Worm (Caenorhabditis elegans): ENCODE measurements around the gene pgp-8.

pgp-8 gene

ce11 chrX:10864322-10864721 lies at the start of gene pgp-8:
TSS of gene pgp-8 (minus strand) at chrX:10864422.
- no peak for TF ChIP-seq sem-2 (GFP tag; optimal IDR thresholded peaks at IDR 0.05)
- no peak for TF ChIP-seq ham-2 (GFP tag; optimal IDR thresholded peaks at IDR 0.05)
- TF ChIP-seq mls-2 (tag; optimal IDR thresholded peaks at IDR 0.05) = no peak
- TF ChIP-seq snpc-4 (tag; optimal IDR thresholded peaks at IDR 0.05) = no peak

DNA sequence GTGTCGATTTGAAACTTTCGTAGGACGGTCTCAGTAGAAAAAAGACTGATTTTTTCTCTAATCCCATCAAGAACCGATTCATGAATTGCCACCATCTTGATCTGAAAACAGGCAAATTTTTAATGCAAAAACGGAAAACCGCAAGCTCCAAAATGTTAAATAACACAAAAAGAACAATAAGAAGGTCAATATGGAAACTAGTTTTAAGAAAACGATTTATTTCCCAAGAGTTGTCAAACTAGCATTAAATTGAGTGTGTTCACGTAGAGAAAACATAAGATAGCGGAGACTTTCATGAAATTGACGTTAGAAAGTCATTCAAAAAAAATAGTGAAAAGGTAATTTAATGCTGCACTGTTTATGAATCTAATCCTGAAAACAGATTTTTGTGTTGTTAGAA lies 49.8 kb upstream of the pgp-8 start, which contains the start of gene F47B10.9:
F47B10.9 (minus strand) TSS at position 101 of the 400 bp plus-strand sequence.
- no peak for TF ChIP-seq ztf-11 (tag; optimal IDR thresholded peaks at IDR 0.05)
- no peak for TF ChIP-seq snpc-4 (tag; optimal IDR thresholded peaks at IDR 0.05)
- no peak for TF ChIP-seq zip-8 (tag; optimal IDR thresholded peaks at IDR 0.05)
- no peak for TF ChIP-seq mab-5 (tag; optimal IDR thresholded peaks at IDR 0.05)
- no peak for TF ChIP-seq nhr-237 (tag; optimal IDR thresholded peaks at IDR 0.05)
- TF ChIP-seq ceh-83 (GFP tag; optimal IDR thresholded peaks at IDR 0.05) = no peak
- TF ChIP-seq lsy-2 (tag; optimal IDR thresholded peaks at IDR 0.05) = no peak
- TF ChIP-seq sptf-1 (tag; optimal IDR thresholded peaks at IDR 0.05) = no peak
- TF ChIP-seq nhr-28 (tag; optimal IDR thresholded peaks at IDR 0.05) = no peak
- no peak for TF ChIP-seq elt-3 (tag; optimal IDR thresholded peaks at IDR 0.05)
- TF ChIP-seq mls-2 (tag; optimal IDR thresholded peaks at IDR 0.05) = no peak
- no peak for TF ChIP-seq M03D4.4 (tag; optimal IDR thresholded peaks at IDR 0.05)
- no peak for TF ChIP-seq nhr-76 (tag; optimal IDR thresholded peaks at IDR 0.05)
- TF ChIP-seq elt-1 (tag; optimal IDR thresholded peaks at IDR 0.05; ENCODE audit: borderline replicate concordance, insufficient read depth) = no peak
- no peak for TF ChIP-seq unc-62 (GFP tag; optimal IDR thresholded peaks at IDR 0.05)
- TF ChIP-seq lin-13 (tag; optimal IDR thresholded peaks at IDR 0.05) = no peak
- no peak for TF ChIP-seq tbx-8 (GFP tag; optimal IDR thresholded peaks at IDR 0.05)
- no peak for TF ChIP-seq ces-1 (GFP tag; optimal IDR thresholded peaks at IDR 0.05)

ce11 chrX:10910716-10911115 lies 46.5 kb upstream of the pgp-8 start, which contains the start of gene F47B10.8:
TSS of gene F47B10.8 (minus strand) at chrX:10910816.
- TF ChIP-seq mls-2 (tag; optimal IDR thresholded peaks at IDR 0.05) (no peak), mep-1 (tag; optimal IDR thresholded peaks at IDR 0.05) (no peak), M03D4.4 (tag; optimal IDR thresholded peaks at IDR 0.05) (no peak), unc-62 (GFP tag; optimal IDR thresholded peaks at IDR 0.05) (no peak), nhr-12 (tag; optimal IDR thresholded peaks at IDR 0.05) (no peak), zip-8 (tag; optimal IDR thresholded peaks at IDR 0.05) (no peak), ceh-43 (GFP tag; optimal IDR thresholded peaks at IDR 0.05) (no peak), ceh-83 (GFP tag; optimal IDR thresholded peaks at IDR 0.05) (no peak), elt-3 (tag; optimal IDR thresholded peaks at IDR 0.05) (no peak), bed-3 (GFP tag; optimal IDR thresholded peaks at IDR 0.05) (no peak), lin-13 (tag; optimal IDR thresholded peaks at IDR 0.05) (no peak), unc-120 (tag; optimal IDR thresholded peaks at IDR 0.05; ENCODE audit: poor library complexity, severe bottlenecking) (no peak), flh-1 (GFP tag; optimal IDR thresholded peaks at IDR 0.05) (no peak), sptf-1 (tag; optimal IDR thresholded peaks at IDR 0.05) (no peak), drap-1 (GFP tag; optimal IDR thresholded peaks at IDR 0.05) (no peak), ztf-11 (tag; optimal IDR thresholded peaks at IDR 0.05) (no peak), nhr-28 (tag; optimal IDR thresholded peaks at IDR 0.05) (no peak), lsy-2 (tag; optimal IDR thresholded peaks at IDR 0.05) (no peak)

ce11 chrX:10909661-10910060 lies 45.4 kb upstream of the pgp-8 start:
- peak; percentile 38 for TF ChIP-seq unc-120 (tag; optimal IDR thresholded peaks at IDR 0.05; ENCODE audit: poor library complexity, severe bottlenecking)
- peak; percentile 55 for TF ChIP-seq unc-62 (GFP tag; optimal IDR thresholded peaks at IDR 0.05)
- TF ChIP-seq ceh-39 (tag; optimal IDR thresholded peaks at IDR 0.05) = no peak

- TF ChIP-seq drap-1 (GFP tag; optimal IDR thresholded peaks at IDR 0.05) (no peak), bed-3 (GFP tag; optimal IDR thresholded peaks at IDR 0.05) (no peak), mab-5 (tag; optimal IDR thresholded peaks at IDR 0.05) (peak; percentile 7), unc-62 (GFP tag; optimal IDR thresholded peaks at IDR 0.05) (peak; percentile 53), pha-4 (tag; optimal IDR thresholded peaks at IDR 0.05) (no peak), ztf-11 (tag; optimal IDR thresholded peaks at IDR 0.05) (no peak)
Observed at ce11 chrX:10907418-10907817, 43.2 kb upstream of the pgp-8 start.

- TF ChIP-seq zip-8 (tag; optimal IDR thresholded peaks at IDR 0.05) = no peak
- TF ChIP-seq drap-1 (GFP tag; optimal IDR thresholded peaks at IDR 0.05) = no peak
- TF ChIP-seq mab-5 (tag; optimal IDR thresholded peaks at IDR 0.05) = no peak
- no peak for TF ChIP-seq unc-39 (tag; optimal IDR thresholded peaks at IDR 0.05)
- no peak for TF ChIP-seq elt-1 (tag; optimal IDR thresholded peaks at IDR 0.05; ENCODE audit: borderline replicate concordance, insufficient read depth)
- no peak for TF ChIP-seq nhr-12 (tag; optimal IDR thresholded peaks at IDR 0.05)
- no peak for TF ChIP-seq ces-1 (GFP tag; optimal IDR thresholded peaks at IDR 0.05)
- TF ChIP-seq elt-3 (tag; optimal IDR thresholded peaks at IDR 0.05) = no peak
- no peak for TF ChIP-seq blmp-1 (tag; optimal IDR thresholded peaks at IDR 0.05)
- no peak for TF ChIP-seq nhr-28 (tag; optimal IDR thresholded peaks at IDR 0.05)
- TF ChIP-seq ztf-11 (tag; optimal IDR thresholded peaks at IDR 0.05) = no peak
Observed at ce11 chrX:10903416-10903815, 39.2 kb upstream of the pgp-8 start.

Measured in whole organism, mixed stage, embryonic.